Worm (Caenorhabditis elegans) whole organism, early embryonic: ENCODE data around the gene dpl-1.

ENCODE experiments used
- B0310.2 ChIP-seq: sonication (generic microtip); optimal IDR thresholded peaks from 2 replicates; lab custom pipeline; 2016; ENCODE audit warnings: mild to moderate bottlenecking, missing genetic modification characterization, missing compliant biosample characterization
- F13C5.2 ChIP-seq: sonication (generic microtip); optimal IDR thresholded peaks from 2 replicates; lab custom pipeline; 2017; ENCODE audit warnings: mild to moderate bottlenecking, missing genetic modification characterization, inconsistent platforms, missing compliant biosample characterization
- aly-1 ChIP-seq: sonication (generic microtip); optimal IDR thresholded peaks from 2 replicates; lab custom pipeline; 2016; ENCODE audit warnings: missing genetic modification characterization, missing compliant biosample characterization
- ama-1 ChIP-seq: fragments of 150-350 bp; optimal IDR thresholded peaks from 2 replicates; lab custom pipeline; 2014
- ceh-13 ChIP-seq: fragments of 200-800 bp; sonication (Bioruptor generic); optimal IDR thresholded peaks from 2 replicates; lab custom pipeline; 2018; ENCODE audit warnings: mild to moderate bottlenecking, missing genetic modification characterization, missing compliant biosample characterization
- ceh-36 ChIP-seq: sonication (generic microtip); optimal IDR thresholded peaks from 2 replicates; lab custom pipeline; 2016; ENCODE audit warnings: missing genetic modification characterization, inconsistent platforms, missing compliant biosample characterization
- ets-7 ChIP-seq: sonication (generic microtip); optimal IDR thresholded peaks from 2 replicates; lab custom pipeline; 2016; ENCODE audit warnings: missing genotype, missing genetic modification characterization, missing compliant biosample characterization
- flt-1 ChIP-seq: fragments of 200-800 bp; sonication (Bioruptor generic); IDR thresholded peaks from 2 replicates; pipeline ENCODE4 v1.3.6; 2022; ENCODE audit warnings: missing genetic modification characterization, missing compliant biosample characterization
- hmbx-1 ChIP-seq: sonication (generic microtip); optimal IDR thresholded peaks from 2 replicates; lab custom pipeline; 2016; ENCODE audit warnings: mild to moderate bottlenecking, missing genetic modification characterization, missing compliant biosample characterization
- hmg-4 ChIP-seq: fragments of 200-800 bp; sonication (Bioruptor generic); optimal IDR thresholded peaks from 2 replicates; lab custom pipeline; 2018; ENCODE audit warnings: mild to moderate bottlenecking, missing genetic modification characterization, missing compliant biosample characterization
- hnd-1 ChIP-seq: sonication (generic microtip); optimal IDR thresholded peaks from 2 replicates; lab custom pipeline; 2016; ENCODE audit warnings: missing genetic modification characterization, missing compliant biosample characterization
- pes-1 ChIP-seq: fragments of 200-800 bp; sonication (Bioruptor generic); IDR thresholded peaks from 2 replicates; pipeline ENCODE4 v1.3.6; 2022; ENCODE audit warnings: missing genetic modification reagents, missing genetic modification characterization, missing compliant biosample characterization
- scrt-1 ChIP-seq: fragments of 200-800 bp; sonication (Bioruptor generic); IDR thresholded peaks from 2 replicates; pipeline ENCODE4 v1.3.6; 2022; ENCODE audit warnings: missing genetic modification characterization, missing compliant biosample characterization
- sea-1 ChIP-seq: fragments of 200-800 bp; sonication (Bioruptor generic); conservative IDR thresholded peaks from 2 replicates; pipeline ENCODE4 v1.3.6; 2022; ENCODE audit warnings: missing genetic modification characterization, missing compliant biosample characterization
- tbx-11 ChIP-seq: fragments of 200-800 bp; sonication (Bioruptor generic); IDR thresholded peaks from 2 replicates; pipeline ENCODE4 v1.3.6; 2022; ENCODE audit warnings: missing genetic modification characterization, missing compliant biosample characterization
- tbx-37 ChIP-seq: fragments of 200-800 bp; sonication (Bioruptor generic); conservative IDR thresholded peaks from 2 replicates; pipeline ENCODE4 v1.3.6; 2022; ENCODE audit warnings: missing genetic modification reagents, missing genetic modification characterization, missing compliant biosample characterization
- tra-4 ChIP-seq: sonication (generic microtip); optimal IDR thresholded peaks from 2 replicates; lab custom pipeline; 2017; ENCODE audit warnings: missing genetic modification characterization, missing compliant biosample characterization

dpl-1 gene

ce11 chrII:9160197-9160806 lies 9.4 kb upstream of the dpl-1 start:
- TF ChIP-seq sea-1 (GFP tag; lab: Robert Waterston, UW) (no peak), ceh-36 (no peak), scrt-1 (GFP tag; lab: Robert Waterston, UW) (no peak), tbx-11 (GFP tag; lab: Robert Waterston, UW) (no peak), B0310.2 (no peak), F13C5.2 (no peak), hnd-1 (tag; lab: Kevin White, UChicago) (no peak), ama-1 (lab: Kevin White, UChicago) (no peak), ets-7 (tag; lab: Kevin White, UChicago) (no peak), flt-1 (GFP tag; lab: Robert Waterston, UW) (no peak), tra-4 (tag; lab: Kevin White, UChicago) (no peak), hmbx-1 (tag; lab: Kevin White, UChicago) (no peak), hmg-4 (no peak), ceh-13 (no peak), tbx-37 (GFP tag; lab: Robert Waterston, UW) (no peak), aly-1 (no peak), pes-1 (no peak)

DNA sequence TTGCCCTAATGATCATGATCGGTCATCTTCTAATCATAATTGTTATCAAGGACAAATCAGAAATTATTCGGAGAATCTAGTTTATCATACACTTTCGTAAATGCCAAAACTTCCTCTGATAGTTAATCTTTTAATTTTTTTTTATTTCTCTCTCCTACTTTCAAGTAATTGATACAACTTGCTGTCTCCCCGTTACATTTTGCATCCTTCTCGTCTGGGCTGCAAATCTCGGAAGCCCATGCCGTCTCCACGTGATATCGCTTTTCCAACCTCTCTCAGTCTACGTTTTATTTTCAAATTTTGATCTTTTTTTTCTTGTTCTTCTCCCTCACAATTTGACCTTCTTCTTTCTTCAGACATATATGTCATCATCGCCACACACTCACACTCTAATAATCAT lies 8.7 kb upstream of the dpl-1 start, which contains the start of gene rhy-1:
TSS of gene rhy-1 (plus strand) at position 357 of the 400 bp plus-strand sequence.
- TF ChIP-seq flt-1 (GFP tag; lab: Robert Waterston, UW) = no peak
- TF ChIP-seq hmg-4 = no peak

DNA sequence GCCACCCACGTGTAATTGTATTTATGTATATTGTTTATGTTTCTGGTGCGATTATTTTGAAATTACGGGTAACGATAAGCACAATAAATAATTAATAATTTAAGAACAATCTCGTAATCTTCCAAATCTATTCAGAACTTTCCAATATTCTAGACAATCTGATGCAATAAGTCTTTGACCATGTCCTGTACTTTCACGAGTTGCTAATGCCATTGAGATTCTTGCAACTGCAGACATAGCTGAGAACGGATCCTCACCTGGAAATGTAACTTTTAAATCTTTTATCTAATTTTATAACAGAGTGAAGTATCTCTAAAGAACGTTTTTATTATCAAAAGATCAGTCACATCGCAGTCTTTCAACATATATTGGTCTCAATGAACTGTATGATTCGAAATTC lies 6.4 kb upstream of the dpl-1 start:
- TF ChIP-seq ama-1 (lab: Kevin White, UChicago) (peak; percentile 26), ceh-36 (no peak)

DNA sequence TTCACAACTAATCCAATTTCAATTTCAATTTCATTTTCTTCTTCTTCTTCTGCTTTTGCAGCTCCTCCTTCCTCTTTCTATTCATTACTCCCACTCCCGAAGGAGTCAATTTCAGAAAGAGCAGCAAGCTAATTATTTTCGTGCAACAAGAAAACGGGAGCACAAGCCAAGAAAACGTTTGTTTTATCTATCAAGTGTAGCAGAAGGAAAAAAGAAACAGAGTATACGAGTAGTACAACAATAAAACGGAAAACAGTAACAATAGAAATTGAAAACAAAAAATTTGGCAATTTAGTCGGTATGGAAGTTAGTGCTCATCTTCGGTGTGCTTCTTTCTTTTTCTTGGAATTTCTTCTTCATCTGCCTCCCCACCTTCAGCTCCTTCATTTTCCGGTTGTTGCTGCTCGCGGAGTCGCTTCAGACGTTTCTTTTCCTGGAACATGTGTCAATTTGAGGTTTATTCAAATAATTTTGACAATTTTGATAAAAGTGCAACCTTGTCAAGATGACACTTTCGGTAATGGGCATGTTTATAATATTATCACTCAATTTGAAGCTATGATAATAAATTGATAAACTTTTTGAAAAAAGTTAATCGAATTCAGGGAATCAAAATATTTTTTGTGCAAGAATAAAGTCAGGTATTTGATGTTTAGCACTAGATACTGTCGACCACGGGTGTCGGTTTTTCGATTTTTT lies 3.8 kb upstream of the dpl-1 start, which contains the start of gene W07A12.8:
TSS of gene W07A12.8 (minus strand) at position 51 of the 699 bp plus-strand sequence.
- no peak for TF ChIP-seq F13C5.2
- TF ChIP-seq hnd-1 (tag; lab: Kevin White, UChicago) = no peak
- no peak for TF ChIP-seq aly-1
- TF ChIP-seq B0310.2 = no peak
- no peak for TF ChIP-seq ets-7 (tag; lab: Kevin White, UChicago)
- no peak for TF ChIP-seq tbx-11 (GFP tag; lab: Robert Waterston, UW)
- no peak for TF ChIP-seq ceh-36
- TF ChIP-seq tra-4 (tag; lab: Kevin White, UChicago) = no peak
- no peak for TF ChIP-seq hmbx-1 (tag; lab: Kevin White, UChicago)
- TF ChIP-seq ceh-13 = no peak
- TF ChIP-seq ama-1 (lab: Kevin White, UChicago) = no peak
- TF ChIP-seq pes-1 = no peak
- TF ChIP-seq tbx-37 (GFP tag; lab: Robert Waterston, UW) = no peak
- no peak for TF ChIP-seq flt-1 (GFP tag; lab: Robert Waterston, UW)
- no peak for TF ChIP-seq scrt-1 (GFP tag; lab: Robert Waterston, UW)
- TF ChIP-seq sea-1 (GFP tag; lab: Robert Waterston, UW) = no peak

DNA sequence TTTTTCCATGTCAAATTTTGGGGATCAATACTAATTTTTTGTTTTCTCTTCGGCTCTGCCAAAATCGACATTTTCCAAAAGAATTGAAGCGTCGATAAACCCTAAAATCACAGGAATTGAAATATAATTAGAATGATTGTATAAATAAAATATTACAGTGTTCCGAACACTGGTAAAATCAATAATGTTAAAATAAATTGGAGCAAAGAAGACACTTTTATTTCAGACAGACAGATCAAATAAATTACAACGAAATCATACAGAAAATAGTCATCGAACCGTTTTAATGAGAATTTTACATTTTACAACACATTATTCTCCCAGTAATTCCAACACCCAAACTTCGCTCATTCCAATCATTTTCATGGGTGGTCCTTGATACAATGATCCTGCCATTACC lies 2.0 kb upstream of the dpl-1 start, which contains the start of gene T23G7.3:
TSS of gene T23G7.3 (minus strand) at position 101 of the 400 bp plus-strand sequence.
- no peak for TF ChIP-seq ets-7 (tag; lab: Kevin White, UChicago)
- no peak for TF ChIP-seq ceh-36
- no peak for TF ChIP-seq ceh-13
- no peak for TF ChIP-seq tbx-11 (GFP tag; lab: Robert Waterston, UW)
- TF ChIP-seq scrt-1 (GFP tag; lab: Robert Waterston, UW) = no peak
- no peak for TF ChIP-seq ama-1 (lab: Kevin White, UChicago)
- no peak for TF ChIP-seq flt-1 (GFP tag; lab: Robert Waterston, UW)
- no peak for TF ChIP-seq tra-4 (tag; lab: Kevin White, UChicago)
- no peak for TF ChIP-seq F13C5.2
- no peak for TF ChIP-seq hmbx-1 (tag; lab: Kevin White, UChicago)
- no peak for TF ChIP-seq hmg-4
- TF ChIP-seq hnd-1 (tag; lab: Kevin White, UChicago) = no peak
- no peak for TF ChIP-seq tbx-37 (GFP tag; lab: Robert Waterston, UW)
- no peak for TF ChIP-seq sea-1 (GFP tag; lab: Robert Waterston, UW)
- no peak for TF ChIP-seq pes-1
- TF ChIP-seq aly-1 = no peak

- no peak for TF ChIP-seq scrt-1 (GFP tag; lab: Robert Waterston, UW)
- no peak for TF ChIP-seq F13C5.2
- TF ChIP-seq tbx-37 (GFP tag; lab: Robert Waterston, UW) = no peak
- no peak for TF ChIP-seq ets-7 (tag; lab: Kevin White, UChicago)
- no peak for TF ChIP-seq hmbx-1 (tag; lab: Kevin White, UChicago)
- no peak for TF ChIP-seq aly-1
- TF ChIP-seq B0310.2 = no peak
- no peak for TF ChIP-seq ama-1 (lab: Kevin White, UChicago)
- no peak for TF ChIP-seq pes-1
- no peak for TF ChIP-seq hmg-4
- TF ChIP-seq tra-4 (tag; lab: Kevin White, UChicago) = no peak
These were observed 338 bp downstream of the dpl-1 start for ce11 chrII:9170048-9170447.

ce11 chrII:9170851-9171250 lies 1.1 kb downstream of the dpl-1 start:
- TF ChIP-seq tbx-37 (GFP tag; lab: Robert Waterston, UW) (no peak), F13C5.2 (no peak), flt-1 (GFP tag; lab: Robert Waterston, UW) (no peak), ceh-36 (no peak), ceh-13 (no peak), scrt-1 (GFP tag; lab: Robert Waterston, UW) (no peak), tbx-11 (GFP tag; lab: Robert Waterston, UW) (no peak), ama-1 (lab: Kevin White, UChicago) (no peak), hnd-1 (tag; lab: Kevin White, UChicago) (no peak), sea-1 (GFP tag; lab: Robert Waterston, UW) (no peak), pes-1 (no peak), B0310.2 (no peak), aly-1 (no peak), hmbx-1 (tag; lab: Kevin White, UChicago) (no peak), hmg-4 (no peak), ets-7 (tag; lab: Kevin White, UChicago) (no peak)
